Fruit fly (Drosophila melanogaster) whole organism, embryonic: Measurements from ENCODE around the gene CG31321.
A peak's percentile ranks its signal among the peaks of the same experiment; 100 is the strongest.

ENCODE experiments used
- Ada2b ChIP-seq: fragments of 200-800 bp; sonication (Bioruptor generic); IDR thresholded peaks from 2 replicates; pipeline ENCODE4 v1.3.6; 2022; ENCODE audit warnings: missing biosample characterization, missing genetic modification characterization
- Atf3 ChIP-seq: fragments of 200-800 bp; sonication (Bioruptor generic); optimal IDR thresholded peaks from 3 replicates; lab custom pipeline; 2016; ENCODE audit warnings: missing biosample characterization, missing genetic modification characterization
- Blimp-1 ChIP-seq: fragments of 200-800 bp; sonication (Bioruptor generic); optimal IDR thresholded peaks from 3 replicates; lab custom pipeline; 2018; ENCODE audit warnings: missing biosample characterization, missing genetic modification characterization, mild to moderate bottlenecking, moderate library complexity, missing genetic modification reagents
- C15 ChIP-seq: fragments of 200-800 bp; sonication (Bioruptor generic); IDR thresholded peaks from 3 replicates; pipeline ENCODE4 v1.3.6; 2022; ENCODE audit warnings: missing biosample characterization, missing genetic modification characterization
- CG10274 ChIP-seq: fragments of 200-800 bp; sonication (Bioruptor generic); optimal IDR thresholded peaks from 3 replicates; lab custom pipeline; 2017; ENCODE audit warnings: missing biosample characterization, mild to moderate bottlenecking, missing genetic modification characterization
- CG10979 ChIP-seq: fragments of 200-800 bp; sonication (Bioruptor generic); optimal IDR thresholded peaks from 2 replicates; lab custom pipeline; 2018; ENCODE audit warnings: missing biosample characterization, mild to moderate bottlenecking, missing genetic modification characterization, moderate library complexity
- CG11504 ChIP-seq: fragments of 200-800 bp; sonication (Bioruptor generic); optimal IDR thresholded peaks from 3 replicates; lab custom pipeline; 2019; ENCODE audit warnings: missing biosample characterization, mild to moderate bottlenecking, missing genetic modification characterization, moderate library complexity
- CG11560 ChIP-seq: fragments of 200-800 bp; sonication (Bioruptor generic); IDR thresholded peaks from 3 replicates; pipeline ENCODE4 v1.3.6; 2022; ENCODE audit warnings: missing biosample characterization, missing genetic modification characterization
- CG1233 ChIP-seq: fragments of 200-800 bp; sonication (Bioruptor generic); optimal IDR thresholded peaks from 4 replicates; lab custom pipeline; 2018; ENCODE audit warnings: missing biosample characterization, mild to moderate bottlenecking, missing genetic modification characterization
- CG12769 ChIP-seq: fragments of 200-800 bp; sonication (Bioruptor generic); optimal IDR thresholded peaks from 2 replicates; lab custom pipeline; 2019; ENCODE audit warnings: missing biosample characterization, mild to moderate bottlenecking, missing genetic modification characterization, moderate library complexity
- CG15514 ChIP-seq: fragments of 200-800 bp; sonication (Bioruptor generic); optimal IDR thresholded peaks from 3 replicates; lab custom pipeline; 2017; ENCODE audit warnings: missing biosample characterization, missing genetic modification characterization, mild to moderate bottlenecking, moderate library complexity, missing genetic modification reagents
- CG15601 ChIP-seq: fragments of 200-800 bp; sonication (Bioruptor generic); optimal IDR thresholded peaks from 3 replicates; lab custom pipeline; 2019; ENCODE audit warnings: missing biosample characterization, mild to moderate bottlenecking, missing genetic modification characterization, moderate library complexity
- CG1647 ChIP-seq: fragments of 200-800 bp; sonication (Bioruptor generic); optimal IDR thresholded peaks from 3 replicates; lab custom pipeline; 2016; ENCODE audit warnings: missing biosample characterization, missing genetic modification characterization
- CG2678 ChIP-seq: fragments of 200-800 bp; sonication (Bioruptor generic); optimal IDR thresholded peaks from 3 replicates; lab custom pipeline; 2019; ENCODE audit warnings: missing biosample characterization, mild to moderate bottlenecking, missing genetic modification characterization, moderate library complexity
- CG2889 ChIP-seq: fragments of 200-800 bp; sonication (Bioruptor generic); IDR thresholded peaks from 3 replicates; pipeline ENCODE4 v1.3.6; 2022; ENCODE audit warnings: missing biosample characterization, missing genetic modification characterization
- CG30431 ChIP-seq: fragments of 200-800 bp; sonication (Bioruptor generic); optimal IDR thresholded peaks from 2 replicates; lab custom pipeline; 2017; ENCODE audit warnings: missing biosample characterization, missing genetic modification characterization
- CG34376 ChIP-seq: fragments of 200-800 bp; sonication (Bioruptor generic); optimal IDR thresholded peaks from 2 replicates; lab custom pipeline; 2018; ENCODE audit warnings: missing biosample characterization, mild to moderate bottlenecking, missing genetic modification characterization
- CG4707 ChIP-seq: fragments of 200-800 bp; sonication (Bioruptor generic); optimal IDR thresholded peaks from 2 replicates; lab custom pipeline; 2018; ENCODE audit warnings: missing biosample characterization, mild to moderate bottlenecking, missing genetic modification characterization, moderate library complexity
- CG6175 ChIP-seq: fragments of 200-800 bp; sonication (Bioruptor generic); IDR thresholded peaks from 3 replicates; pipeline ENCODE4 v1.3.6; 2022; ENCODE audit warnings: missing biosample characterization, missing genetic modification characterization
- CG6683 ChIP-seq: fragments of 200-800 bp; sonication (Bioruptor generic); optimal IDR thresholded peaks from 2 replicates; lab custom pipeline; 2017; ENCODE audit warnings: missing biosample characterization, mild to moderate bottlenecking, missing genetic modification characterization, missing genetic modification reagents
- Dip2 ChIP-seq: fragments of 200-800 bp; sonication (Bioruptor generic); IDR thresholded peaks from 2 replicates; pipeline ENCODE4 v1.3.6; 2022; ENCODE audit warnings: missing biosample characterization, missing genetic modification characterization
- Dll ChIP-seq: fragments of 200-800 bp; sonication (Bioruptor generic); IDR thresholded peaks from 4 replicates; pipeline ENCODE4 v1.3.6; 2022; ENCODE audit warnings: missing biosample characterization, missing genetic modification characterization; ENCODE audit not compliant: partially characterized antibody
- Doc2 ChIP-seq: fragments of 200-800 bp; sonication (Bioruptor generic); IDR thresholded peaks from 2 replicates; pipeline ENCODE4 v1.3.6; 2022; ENCODE audit warnings: missing biosample characterization, missing genetic modification characterization
- Drgx ChIP-seq: fragments of 200-800 bp; sonication (Bioruptor generic); IDR thresholded peaks from 2 replicates; pipeline ENCODE4 v1.3.6; 2022; ENCODE audit warnings: missing biosample characterization, missing genetic modification characterization
- Ets65A ChIP-seq: fragments of 200-800 bp; sonication (Bioruptor generic); peaks from one replicate; lab custom pipeline; 2016; ENCODE audit warnings: missing biosample characterization, missing genetic modification characterization
- Fer1 ChIP-seq: fragments of 200-800 bp; sonication (Bioruptor generic); optimal IDR thresholded peaks from 2 replicates; lab custom pipeline; 2017; ENCODE audit warnings: missing biosample characterization, mild to moderate bottlenecking, missing genetic modification characterization
- Lpt ChIP-seq: fragments of >200 bp; optimal IDR thresholded peaks from 2 replicates; lab custom pipeline; 2018; ENCODE audit warnings: missing biosample characterization, missing genetic modification characterization
- Med ChIP-seq: fragments of 200-800 bp; sonication (Bioruptor generic); peaks from one replicate; lab custom pipeline; 2016; ENCODE audit warnings: missing biosample characterization, missing genetic modification characterization, mild to moderate bottlenecking, inconsistent platforms, moderate library complexity
- Nf-YC ChIP-seq: fragments of 200-800 bp; optimal IDR thresholded peaks from 3 replicates; lab custom pipeline; 2019; ENCODE audit warnings: missing biosample characterization, mild to moderate bottlenecking, missing genetic modification characterization, moderate library complexity
- Oaz ChIP-seq: fragments of 200-800 bp; sonication (Bioruptor generic); IDR thresholded peaks from 2 replicates; pipeline ENCODE4 v1.3.6; 2022; ENCODE audit warnings: missing biosample characterization, missing genetic modification characterization
- Rx ChIP-seq: fragments of 200-800 bp; sonication (Bioruptor generic); IDR thresholded peaks from 2 replicates; pipeline ENCODE4 v1.3.6; 2022; ENCODE audit warnings: missing biosample characterization, missing genetic modification characterization
- Scr ChIP-seq: fragments of 200-800 bp; sonication (Bioruptor generic); IDR thresholded peaks from 2 replicates; pipeline ENCODE4 v1.3.6; 2022; ENCODE audit warnings: missing biosample characterization, missing genetic modification characterization; ENCODE audit not compliant: partially characterized antibody
- Xrp1 ChIP-seq: fragments of 200-800 bp; sonication (Bioruptor generic); IDR thresholded peaks from 2 replicates; pipeline ENCODE4 v1.3.6; 2022; ENCODE audit warnings: missing biosample characterization, missing genetic modification characterization
- ash1 ChIP-seq: fragments of 200-800 bp; sonication (Bioruptor generic); optimal IDR thresholded peaks from 2 replicates; lab custom pipeline; 2018; ENCODE audit warnings: missing biosample characterization, mild to moderate bottlenecking, missing genetic modification characterization
- az2 ChIP-seq: fragments of 200-800 bp; sonication (Bioruptor generic); optimal IDR thresholded peaks from 3 replicates; lab custom pipeline; 2016; ENCODE audit warnings: missing biosample characterization, missing genetic modification characterization
- cg ChIP-seq: fragments of 200-800 bp; sonication (Bioruptor generic); optimal IDR thresholded peaks from 3 replicates; lab custom pipeline; 2019; ENCODE audit warnings: missing biosample characterization, mild to moderate bottlenecking, missing genetic modification characterization, moderate library complexity
- chif ChIP-seq, 2 experiments: fragments of 200-800 bp; sonication (Bioruptor generic); optimal IDR thresholded peaks; 3 replicates each; lab custom pipeline; 2016; ENCODE audit warnings: missing biosample characterization in 2 of 2, missing genetic modification characterization in 2 of 2
- cwo ChIP-seq: fragments of 200-800 bp; sonication (Bioruptor generic); optimal IDR thresholded peaks from 3 replicates; lab custom pipeline; 2017; ENCODE audit warnings: missing biosample characterization, missing genetic modification characterization, mild to moderate bottlenecking, moderate library complexity, missing genetic modification reagents
- esg ChIP-seq: fragments of 200-800 bp; sonication (Bioruptor generic); conservative IDR thresholded peaks from 2 replicates; pipeline ENCODE4 v1.3.6; 2022; ENCODE audit warnings: missing biosample characterization, missing genetic modification characterization
- grn ChIP-seq: fragments of 200-800 bp; sonication (Bioruptor generic); optimal IDR thresholded peaks from 3 replicates; lab custom pipeline; 2017; ENCODE audit warnings: missing biosample characterization, missing genetic modification characterization
- gro ChIP-seq: fragments of 200-800 bp; sonication (Bioruptor generic); optimal IDR thresholded peaks from 2 replicates; lab custom pipeline; 2016; ENCODE audit warnings: missing biosample characterization, missing genetic modification characterization
- gsb ChIP-seq: fragments of 200-800 bp; sonication (Bioruptor generic); IDR thresholded peaks from 2 replicates; pipeline ENCODE4 v1.3.6; 2022; ENCODE audit warnings: missing biosample characterization, missing genetic modification characterization
- kah ChIP-seq: fragments of 200-800 bp; sonication (Bioruptor generic); optimal IDR thresholded peaks from 2 replicates; lab custom pipeline; 2018; ENCODE audit warnings: missing biosample characterization, mild to moderate bottlenecking, missing genetic modification characterization
- mirr ChIP-seq: fragments of 200-800 bp; sonication (Bioruptor generic); optimal IDR thresholded peaks from 3 replicates; lab custom pipeline; 2018; ENCODE audit warnings: missing biosample characterization, mild to moderate bottlenecking, missing genetic modification characterization
- pan ChIP-seq, 4 experiments: fragments of >200 bp in 3 of 4; fragments of 200-800 bp in 1 of 4; sonication (Bioruptor generic) in 1 of 4; optimal IDR thresholded peaks in 3 of 4; IDR thresholded peaks in 1 of 4; 2 replicates each; pipeline versions ENCODE4 v1.3.6 to Lab custom; 2017 to 2022; ENCODE audit warnings: missing biosample characterization in 2 of 4, missing genetic modification characterization in 2 of 4, mixed read lengths in 1 of 4
- pita ChIP-seq: fragments of 200-800 bp; sonication (Bioruptor generic); optimal IDR thresholded peaks from 2 replicates; lab custom pipeline; 2017; ENCODE audit warnings: missing biosample characterization, mild to moderate bottlenecking, missing genetic modification characterization
- salm ChIP-seq: fragments of 200-800 bp; sonication (Bioruptor generic); optimal IDR thresholded peaks from 2 replicates; lab custom pipeline; 2018; ENCODE audit warnings: missing biosample characterization, mild to moderate bottlenecking, missing genetic modification characterization
- sima ChIP-seq: fragments of 200-800 bp; sonication (Bioruptor generic); optimal IDR thresholded peaks from 2 replicates; lab custom pipeline; 2016; ENCODE audit warnings: missing biosample characterization, missing genetic modification characterization
- tll ChIP-seq, 2 experiments: fragments of 200-800 bp in 1 of 2; fragments of >200 bp in 1 of 2; sonication (Bioruptor generic) in 1 of 2; optimal IDR thresholded peaks; 2 replicates each; lab custom pipeline; 2017 to 2019; ENCODE audit warnings: missing biosample characterization in 2 of 2, missing genetic modification characterization in 2 of 2, mild to moderate bottlenecking in 1 of 2, moderate library complexity in 1 of 2
- unpg ChIP-seq: fragments of 200-800 bp; sonication (Bioruptor generic); optimal IDR thresholded peaks from 3 replicates; lab custom pipeline; 2018; ENCODE audit warnings: missing biosample characterization, mild to moderate bottlenecking, missing genetic modification characterization, moderate library complexity
- z ChIP-seq: fragments of 200-800 bp; sonication (Bioruptor generic); IDR thresholded peaks from 3 replicates; pipeline ENCODE4 v1.3.6; 2022; ENCODE audit warnings: missing biosample characterization, missing genetic modification characterization

CG31321 gene

DNA sequence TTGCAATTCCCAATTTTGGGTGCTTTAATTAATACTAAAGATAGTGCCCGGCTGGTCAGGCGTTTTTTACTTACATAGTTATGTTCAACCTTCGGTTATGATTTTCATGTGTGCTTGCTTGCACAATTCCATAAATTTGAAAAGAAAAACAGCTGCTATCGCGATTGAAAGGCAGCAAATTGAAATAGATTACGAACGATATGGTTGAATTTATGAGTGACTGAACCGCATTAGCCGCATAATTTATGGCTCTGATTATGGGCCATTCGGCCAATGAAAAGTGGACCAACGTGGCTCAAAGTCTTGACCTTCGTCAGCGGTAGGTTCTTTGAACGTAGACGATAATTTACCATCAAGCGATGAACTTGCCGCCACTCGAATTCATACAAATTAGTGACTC lies 14.0 kb upstream of the CG31321 start:
- no peak for TF ChIP-seq CG11560
- no peak for TF ChIP-seq z (GFP tag; lab: Robert Waterston, UW)
- no peak for TF ChIP-seq Dll (GFP tag; lab: Robert Waterston, UW)
- no peak for TF ChIP-seq CG6683 (GFP tag; lab: Kevin White, UChicago)
- TF ChIP-seq Med (GFP tag; lab: Kevin White, UChicago): peak; percentile 27
- TF ChIP-seq unpg (GFP tag; lab: Kevin White, UChicago): no peak
- no peak for TF ChIP-seq C15 (GFP tag; lab: Robert Waterston, UW)
- no peak for TF ChIP-seq CG2678 (tag; lab: Kevin White, UChicago)
- TF ChIP-seq CG30431: no peak
- TF ChIP-seq gsb: no peak
- no peak for TF ChIP-seq Oaz
- TF ChIP-seq Rx: no peak
- TF ChIP-seq pan (optimal IDR thresholded peaks at IDR 0.05; lab: Kevin White, UChicago): no peak
- peak in 1 of 2 experiments; percentile 34 for TF ChIP-seq pan (GFP tag; optimal IDR thresholded peaks at IDR 0.05 in 1 of 2, IDR thresholded peaks at IDR 0.05 in 1 of 2)
- TF ChIP-seq Dip2 (GFP tag; lab: Robert Waterston, UW): no peak
- TF ChIP-seq CG12769 (tag; lab: Kevin White, UChicago): no peak
- TF ChIP-seq sima (GFP tag; lab: Kevin White, UChicago): no peak
- TF ChIP-seq pita (GFP tag; lab: Kevin White, UChicago): no peak
- no peak for TF ChIP-seq ash1 (GFP tag; lab: Kevin White, UChicago)
- TF ChIP-seq Ets65A: no peak
- peak; percentile 67 for TF ChIP-seq CG34376
- TF ChIP-seq grn (GFP tag; lab: Kevin White, UChicago): peak; percentile 86
- no peak for TF ChIP-seq Blimp-1 (GFP tag; lab: Kevin White, UChicago)
- TF ChIP-seq CG4707 (GFP tag; lab: Kevin White, UChicago): no peak
- no peak for TF ChIP-seq CG15514 (GFP tag; lab: Kevin White, UChicago)
- no peak for TF ChIP-seq CG1647 (GFP tag; lab: Kevin White, UChicago)
- TF ChIP-seq Scr (GFP tag; lab: Robert Waterston, UW): no peak
- TF ChIP-seq CG15601 (tag; lab: Kevin White, UChicago): peak; percentile 19
- TF ChIP-seq cg: no peak
- no peak for TF ChIP-seq esg (GFP tag; lab: Robert Waterston, UW)
- TF ChIP-seq CG2889 (GFP tag; lab: Robert Waterston, UW): no peak
- TF ChIP-seq Ada2b (GFP tag; lab: Robert Waterston, UW): no peak
- TF ChIP-seq kah: no peak
- no peak for TF ChIP-seq CG10979 (tag; lab: Kevin White, UChicago)
- no peak for TF ChIP-seq Xrp1 (GFP tag; lab: Robert Waterston, UW)
- TF ChIP-seq mirr (GFP tag; lab: Kevin White, UChicago): peak; percentile 89
- TF ChIP-seq az2 (GFP tag; lab: Kevin White, UChicago): no peak
- TF ChIP-seq chif (GFP tag; optimal IDR thresholded peaks at IDR 0.05; lab: Kevin White, UChicago): no peak
- no peak for TF ChIP-seq Fer1 (GFP tag; lab: Kevin White, UChicago)
- TF ChIP-seq Nf-YC (tag; lab: Kevin White, UChicago): peak; percentile 28
- no peak for TF ChIP-seq CG1233 (GFP tag; lab: Kevin White, UChicago)
- no peak for TF ChIP-seq tll (GFP tag; optimal IDR thresholded peaks at IDR 0.05; lab: Kevin White, UChicago)
- no peak for TF ChIP-seq gro
- TF ChIP-seq CG6175 (GFP tag; lab: Robert Waterston, UW): no peak
- TF ChIP-seq Lpt (GFP tag; lab: Kevin White, UChicago): no peak
- no peak for TF ChIP-seq Drgx (GFP tag; lab: Robert Waterston, UW)
- TF ChIP-seq CG11504 (tag; lab: Kevin White, UChicago): no peak
- TF ChIP-seq salm (tag; lab: Kevin White, UChicago): peak; percentile 19
- TF ChIP-seq CG10274 (GFP tag; lab: Kevin White, UChicago): no peak
- TF ChIP-seq Doc2 (GFP tag; lab: Robert Waterston, UW): no peak
- no peak for TF ChIP-seq Atf3
- TF ChIP-seq cwo (GFP tag; lab: Kevin White, UChicago): peak; percentile 17
